Worm (Caenorhabditis elegans) whole organism, L3 larva: ENCODE data around the gene nape-2.

ENCODE experiments used
- R02D3.7 ChIP-seq: fragments of 150-350 bp; optimal IDR thresholded peaks from 2 replicates; lab custom pipeline; 2014; ENCODE audit warnings: missing biosample characterization, missing genetic modification characterization
- ZK546.5 ChIP-seq: sonication (generic microtip); optimal IDR thresholded peaks from 2 replicates; lab custom pipeline; 2017; ENCODE audit warnings: missing biosample characterization, missing genetic modification characterization
- aly-2 ChIP-seq: fragments of 150-350 bp; optimal IDR thresholded peaks from 2 replicates; lab custom pipeline; 2014; ENCODE audit warnings: missing biosample characterization, missing genetic modification characterization
- ama-1 ChIP-seq: fragments of 150-350 bp; optimal IDR thresholded peaks from 2 replicates; lab custom pipeline; 2018
- ceh-16 ChIP-seq: sonication (generic microtip); optimal IDR thresholded peaks from 2 replicates; lab custom pipeline; 2017; ENCODE audit warnings: missing biosample characterization, missing genetic modification characterization
- ceh-82 ChIP-seq: fragments of 150-350 bp; optimal IDR thresholded peaks from 2 replicates; lab custom pipeline; 2014; ENCODE audit warnings: missing biosample characterization, missing genetic modification characterization
- ceh-9 ChIP-seq: sonication (generic microtip); optimal IDR thresholded peaks from 2 replicates; lab custom pipeline; 2018; ENCODE audit warnings: missing biosample characterization, missing genetic modification characterization
- daf-12 ChIP-seq: fragments of 150-350 bp; optimal IDR thresholded peaks from 2 replicates; lab custom pipeline; 2014; ENCODE audit warnings: missing biosample characterization, missing genetic modification reagents, missing genetic modification characterization
- egl-27 ChIP-seq: sonication (generic microtip); optimal IDR thresholded peaks from 4 replicates; lab custom pipeline; 2017; ENCODE audit warnings: missing biosample characterization, missing genetic modification reagents, missing genetic modification characterization
- egl-5 ChIP-seq: fragments of 150-350 bp; optimal IDR thresholded peaks from 2 replicates; lab custom pipeline; 2017; ENCODE audit warnings: missing biosample characterization, missing genetic modification reagents, missing genetic modification characterization, inconsistent platforms
- elt-1 ChIP-seq: fragments of 150-350 bp; optimal IDR thresholded peaks from 2 replicates; lab custom pipeline; 2014; ENCODE audit warnings: missing biosample characterization, missing genetic modification characterization
- elt-2 ChIP-seq: sonication (generic microtip); optimal IDR thresholded peaks from 2 replicates; lab custom pipeline; 2016; ENCODE audit warnings: missing genetic modification reagents, mild to moderate bottlenecking, missing genetic modification characterization, missing compliant biosample characterization
- elt-3 ChIP-seq, 3 experiments: fragments of 150-350 bp in 1 of 3; sonication (generic microtip) in 2 of 3; optimal IDR thresholded peaks; 2 replicates in 2 of 3; 4 replicates in 1 of 3; lab custom pipeline; 2014 to 2017; ENCODE audit warnings: missing biosample characterization in 3 of 3, missing genetic modification characterization in 3 of 3
- eor-1 ChIP-seq, 2 experiments: fragments of 150-350 bp; optimal IDR thresholded peaks; 2 replicates each; lab custom pipeline; 2014 to 2018; ENCODE audit warnings: missing biosample characterization in 2 of 2, missing genetic modification characterization in 2 of 2
- fkh-10 ChIP-seq: sonication (generic microtip); optimal IDR thresholded peaks from 2 replicates; lab custom pipeline; 2017; ENCODE audit warnings: missing biosample characterization, missing genetic modification reagents, missing genetic modification characterization
- fkh-2 ChIP-seq: fragments of 150-350 bp; optimal IDR thresholded peaks from 2 replicates; lab custom pipeline; 2014; ENCODE audit warnings: missing biosample characterization, missing genetic modification reagents, missing genetic modification characterization
- fos-1 ChIP-seq: fragments of 150-350 bp; optimal IDR thresholded peaks from 2 replicates; lab custom pipeline; 2014; ENCODE audit warnings: missing biosample characterization, missing genetic modification characterization
- hmg-11 ChIP-seq: sonication (generic microtip); optimal IDR thresholded peaks from 2 replicates; lab custom pipeline; 2016; ENCODE audit warnings: missing genetic modification characterization, missing compliant biosample characterization
- jun-1 ChIP-seq: fragments of 150-350 bp; optimal IDR thresholded peaks from 2 replicates; lab custom pipeline; 2014; ENCODE audit warnings: missing biosample characterization, missing genetic modification reagents, missing genetic modification characterization
- lin-15B ChIP-seq: fragments of 150-350 bp; optimal IDR thresholded peaks from 2 replicates; lab custom pipeline; 2014; ENCODE audit warnings: missing biosample characterization, missing genetic modification characterization
- mdl-1 ChIP-seq: fragments of 150-350 bp; optimal IDR thresholded peaks from 2 replicates; lab custom pipeline; 2014; ENCODE audit warnings: missing biosample characterization, missing genetic modification characterization
- mml-1 ChIP-seq: fragments of 150-350 bp; sonication (generic microtip); optimal IDR thresholded peaks from 3 replicates; lab custom pipeline; 2014; ENCODE audit warnings: missing biosample characterization, missing genetic modification characterization
- nfya-1 ChIP-seq: sonication (generic microtip); optimal IDR thresholded peaks from 2 replicates; lab custom pipeline; 2017; ENCODE audit warnings: missing genetic modification characterization, mild to moderate bottlenecking, missing compliant biosample characterization, antibody characterized with exemption, moderate library complexity; ENCODE audit not compliant: insufficient read depth
- nhr-11 ChIP-seq: fragments of 150-350 bp; optimal IDR thresholded peaks from 2 replicates; lab custom pipeline; 2014; ENCODE audit warnings: missing biosample characterization, missing genetic modification characterization
- nhr-12 ChIP-seq: fragments of 150-350 bp; optimal IDR thresholded peaks from 2 replicates; lab custom pipeline; 2014; ENCODE audit warnings: missing biosample characterization, missing genetic modification characterization
- nhr-23 ChIP-seq: fragments of 150-350 bp; optimal IDR thresholded peaks from 2 replicates; lab custom pipeline; 2014; ENCODE audit warnings: missing biosample characterization, missing genetic modification reagents, missing genetic modification characterization
- nhr-237 ChIP-seq: fragments of 150-350 bp; optimal IDR thresholded peaks from 2 replicates; lab custom pipeline; 2014; ENCODE audit warnings: missing biosample characterization, missing genetic modification characterization
- nhr-25 ChIP-seq: sonication (generic microtip); optimal IDR thresholded peaks from 2 replicates; lab custom pipeline; 2017; ENCODE audit warnings: missing biosample characterization, missing genetic modification characterization
- nhr-28 ChIP-seq: fragments of 150-350 bp; optimal IDR thresholded peaks from 2 replicates; lab custom pipeline; 2014; ENCODE audit warnings: missing biosample characterization, missing genetic modification characterization
- nhr-43 ChIP-seq: sonication (generic microtip); optimal IDR thresholded peaks from 2 replicates; lab custom pipeline; 2016; ENCODE audit warnings: mild to moderate bottlenecking, missing genetic modification characterization, missing compliant biosample characterization; ENCODE audit not compliant: poor library complexity, severe bottlenecking
- nhr-67 ChIP-seq: fragments of 150-350 bp; optimal IDR thresholded peaks from 2 replicates; lab custom pipeline; 2014; ENCODE audit warnings: missing biosample characterization, missing genetic modification characterization
- nhr-76 ChIP-seq: fragments of 150-350 bp; sonication (generic microtip); optimal IDR thresholded peaks from 5 replicates; lab custom pipeline; 2014; ENCODE audit warnings: missing biosample characterization, missing genetic modification characterization
- nhr-77 ChIP-seq: fragments of 150-350 bp; optimal IDR thresholded peaks from 2 replicates; lab custom pipeline; 2014; ENCODE audit warnings: missing biosample characterization, missing genetic modification characterization
- pha-4 ChIP-seq: fragments of 150-350 bp; optimal IDR thresholded peaks from 2 replicates; lab custom pipeline; 2014; ENCODE audit warnings: missing biosample characterization, missing genetic modification reagents, missing genetic modification characterization
- pqm-1 ChIP-seq: fragments of 150-350 bp; optimal IDR thresholded peaks from 2 replicates; lab custom pipeline; 2017; ENCODE audit warnings: missing biosample characterization, missing genetic modification characterization, inconsistent platforms
- sea-2 ChIP-seq: fragments of 150-350 bp; sonication (generic microtip); optimal IDR thresholded peaks from 4 replicates; lab custom pipeline; 2014; ENCODE audit warnings: missing biosample characterization, missing genetic modification reagents, missing genetic modification characterization
- skn-1 ChIP-seq: fragments of 150-350 bp; optimal IDR thresholded peaks from 2 replicates; lab custom pipeline; 2014; ENCODE audit warnings: missing biosample characterization, missing genetic modification characterization
- snpc-4 ChIP-seq: fragments of 150-350 bp; optimal IDR thresholded peaks from 2 replicates; lab custom pipeline; 2014; ENCODE audit warnings: missing biosample characterization, missing genetic modification characterization
- tbx-2 ChIP-seq: sonication (generic microtip); optimal IDR thresholded peaks from 2 replicates; lab custom pipeline; 2016; ENCODE audit warnings: mild to moderate bottlenecking, missing genetic modification characterization, missing compliant biosample characterization
- unc-39 ChIP-seq: sonication (generic microtip); optimal IDR thresholded peaks from 4 replicates; lab custom pipeline; 2017; ENCODE audit warnings: missing biosample characterization, missing genetic modification characterization
- unc-62 ChIP-seq: fragments of 150-350 bp; sonication (generic microtip); optimal IDR thresholded peaks from 4 replicates; lab custom pipeline; 2014; ENCODE audit warnings: missing biosample characterization, missing genetic modification reagents, missing genetic modification characterization
- ztf-11 ChIP-seq: fragments of 150-350 bp; optimal IDR thresholded peaks from 2 replicates; lab custom pipeline; 2014; ENCODE audit warnings: missing biosample characterization, missing genetic modification characterization
- ztf-4 ChIP-seq: fragments of 150-350 bp; optimal IDR thresholded peaks from 2 replicates; lab custom pipeline; 2014; ENCODE audit warnings: missing biosample characterization, missing genetic modification characterization

nape-2 gene

ce11 chrIV:3701892-3702291, 36.8 kb downstream of the nape-2 start, which contains the start of gene Y37E11AL.12:
TSS of gene Y37E11AL.12 (minus strand) at chrIV:3701992.
- TF ChIP-seq fkh-2 (tag; lab: Kevin White, UChicago) (no peak), elt-1 (tag; lab: Kevin White, UChicago) (no peak), unc-39 (tag; lab: Kevin White, UChicago) (no peak), unc-62 (GFP tag; lab: Kevin White, UChicago) (no peak), nhr-43 (tag; lab: Kevin White, UChicago) (no peak), nfya-1 (tag; lab: Kevin White, UChicago) (no peak), nhr-76 (tag; lab: Kevin White, UChicago) (no peak), snpc-4 (tag; lab: Kevin White, UChicago) (no peak), nhr-25 (tag; lab: Kevin White, UChicago) (no peak), tbx-2 (tag; lab: Kevin White, UChicago) (no peak), sea-2 (GFP tag; lab: Kevin White, UChicago) (no peak), ztf-4 (tag; lab: Kevin White, UChicago) (no peak), hmg-11 (tag; lab: Kevin White, UChicago) (no peak), fos-1 (tag; lab: Kevin White, UChicago) (no peak)

- no peak for TF ChIP-seq daf-12 (tag; lab: Kevin White, UChicago)
- TF ChIP-seq elt-2 (tag; lab: Kevin White, UChicago) = no peak
- no peak for TF ChIP-seq eor-1 (tag; optimal IDR thresholded peaks at IDR 0.05; lab: Kevin White, UChicago)
- no peak for TF ChIP-seq pqm-1 (tag; lab: Kevin White, UChicago)
Observed at ce11 chrIV:3700554-3700953, 38.2 kb downstream of the nape-2 start, which contains the start of gene Y37E11AL.9. TSS of gene Y37E11AL.9 (minus strand) at chrIV:3700654.

- TF ChIP-seq ama-1 (lab: Kevin White, UChicago) (no peak), elt-3 (tag; optimal IDR thresholded peaks at IDR 0.05; lab: Kevin White, UChicago) (no peak), egl-5 (tag; lab: Kevin White, UChicago) (no peak), nhr-23 (tag; lab: Kevin White, UChicago) (no peak), R02D3.7 (tag; lab: Kevin White, UChicago) (no peak), nhr-28 (tag; lab: Kevin White, UChicago) (no peak), tbx-2 (tag; lab: Kevin White, UChicago) (no peak), snpc-4 (tag; lab: Kevin White, UChicago) (no peak), elt-2 (tag; lab: Kevin White, UChicago) (no peak), jun-1 (tag; lab: Kevin White, UChicago) (no peak), pha-4 (tag; lab: Kevin White, UChicago) (no peak), ceh-82 (no peak)
Observed at ce11 chrIV:3698201-3698600, 40.5 kb downstream of the nape-2 start, which contains the start of gene Y37E11AL.2. TSS of gene Y37E11AL.2 (plus strand) at chrIV:3698501.

DNA sequence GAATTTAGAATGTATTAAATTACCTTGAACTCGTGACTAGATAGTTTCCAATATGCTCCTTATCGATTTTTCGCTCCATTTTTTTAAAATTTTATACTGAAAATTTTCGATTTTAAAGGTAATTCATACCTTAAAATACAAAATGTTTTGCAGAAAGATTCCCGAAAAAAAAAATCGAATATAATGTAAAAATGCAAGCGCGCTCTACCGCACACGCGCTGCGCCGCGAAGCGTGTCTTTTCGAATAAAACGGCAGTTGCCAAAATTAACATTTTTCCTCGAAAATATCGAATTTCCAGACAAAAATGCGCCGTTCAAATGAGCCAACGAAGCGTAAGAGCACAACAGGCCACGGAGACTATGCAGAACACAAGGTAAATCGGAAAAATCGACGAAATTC, 44.1 kb downstream of the nape-2 start, which contains the start of the genes taf-6.2 and Y37E11AL.3:
TSS of gene taf-6.2 (minus strand) at position 96 of the 400 bp plus-strand sequence.
TSS of gene Y37E11AL.3 (plus strand) at position 298 of the 400 bp plus-strand sequence.
- TF ChIP-seq ceh-9 = no peak
- no peak for TF ChIP-seq ceh-16 (tag; lab: Kevin White, UChicago)
- TF ChIP-seq sea-2 (GFP tag; lab: Kevin White, UChicago) = no peak
- TF ChIP-seq nhr-25 (tag; lab: Kevin White, UChicago) = no peak
- peak; percentile 71 for TF ChIP-seq nfya-1 (tag; lab: Kevin White, UChicago)
- no peak for TF ChIP-seq elt-1 (tag; lab: Kevin White, UChicago)
- no peak for TF ChIP-seq unc-39 (tag; lab: Kevin White, UChicago)
- no peak for TF ChIP-seq unc-62 (GFP tag; lab: Kevin White, UChicago)
- no peak for TF ChIP-seq elt-2 (tag; lab: Kevin White, UChicago)
- TF ChIP-seq nhr-77 (tag; lab: Kevin White, UChicago) = no peak
- no peak for TF ChIP-seq egl-27 (tag; lab: Kevin White, UChicago)
- TF ChIP-seq nhr-76 (tag; lab: Kevin White, UChicago) = no peak
- TF ChIP-seq aly-2 = no peak
- TF ChIP-seq jun-1 (tag; lab: Kevin White, UChicago) = no peak
- peak; percentile 57 for TF ChIP-seq egl-5 (tag; lab: Kevin White, UChicago)
- no peak for TF ChIP-seq ZK546.5
- TF ChIP-seq lin-15B (tag; lab: Kevin White, UChicago) = peak; percentile 79
- no peak for TF ChIP-seq mml-1 (tag; lab: Kevin White, UChicago)
- no peak for TF ChIP-seq fkh-10
- no peak for TF ChIP-seq snpc-4 (tag; lab: Kevin White, UChicago)
- no peak for TF ChIP-seq nhr-28 (tag; lab: Kevin White, UChicago)
- TF ChIP-seq eor-1 (tag; optimal IDR thresholded peaks at IDR 0.05; lab: Kevin White, UChicago) = no peak
- TF ChIP-seq daf-12 (tag; lab: Kevin White, UChicago) = no peak
- no peak for TF ChIP-seq ama-1 (lab: Kevin White, UChicago)
- TF ChIP-seq elt-3 (tag; optimal IDR thresholded peaks at IDR 0.05; lab: Kevin White, UChicago) = no peak
- no peak for TF ChIP-seq nhr-67 (tag; lab: Kevin White, UChicago)
- TF ChIP-seq nhr-23 (tag; lab: Kevin White, UChicago) = peak; percentile 25
- TF ChIP-seq ztf-11 (tag; lab: Kevin White, UChicago) = no peak
- no peak for TF ChIP-seq pqm-1 (tag; lab: Kevin White, UChicago)
- no peak for TF ChIP-seq fos-1 (tag; lab: Kevin White, UChicago)
- TF ChIP-seq nhr-11 (tag; lab: Kevin White, UChicago) = no peak
- no peak for TF ChIP-seq nhr-12 (tag; lab: Kevin White, UChicago)
- no peak for TF ChIP-seq R02D3.7 (tag; lab: Kevin White, UChicago)
- TF ChIP-seq skn-1 (tag; lab: Kevin White, UChicago) = peak; percentile 10
- no peak for TF ChIP-seq mdl-1 (tag; lab: Kevin White, UChicago)
- TF ChIP-seq fkh-2 (tag; lab: Kevin White, UChicago) = no peak
- TF ChIP-seq ceh-82 = no peak
- no peak for TF ChIP-seq ztf-4 (tag; lab: Kevin White, UChicago)
- no peak for TF ChIP-seq nhr-237 (tag; lab: Kevin White, UChicago)
